Worm (Caenorhabditis elegans) whole organism, early embryonic: Measurements from ENCODE around the gene F11A10.5.

ENCODE experiments used
- B0310.2 ChIP-seq: sonication (generic microtip); optimal IDR thresholded peaks from 2 replicates; lab custom pipeline; 2016; ENCODE audit warnings: mild to moderate bottlenecking, missing genetic modification characterization, missing compliant biosample characterization
- F13C5.2 ChIP-seq: sonication (generic microtip); optimal IDR thresholded peaks from 2 replicates; lab custom pipeline; 2017; ENCODE audit warnings: mild to moderate bottlenecking, missing genetic modification characterization, inconsistent platforms, missing compliant biosample characterization
- aly-1 ChIP-seq: sonication (generic microtip); optimal IDR thresholded peaks from 2 replicates; lab custom pipeline; 2016; ENCODE audit warnings: missing genetic modification characterization, missing compliant biosample characterization
- ama-1 ChIP-seq: fragments of 150-350 bp; optimal IDR thresholded peaks from 2 replicates; lab custom pipeline; 2014
- ceh-13 ChIP-seq: fragments of 200-800 bp; sonication (Bioruptor generic); optimal IDR thresholded peaks from 2 replicates; lab custom pipeline; 2018; ENCODE audit warnings: mild to moderate bottlenecking, missing genetic modification characterization, missing compliant biosample characterization
- ceh-36 ChIP-seq: sonication (generic microtip); optimal IDR thresholded peaks from 2 replicates; lab custom pipeline; 2016; ENCODE audit warnings: missing genetic modification characterization, inconsistent platforms, missing compliant biosample characterization
- ets-7 ChIP-seq: sonication (generic microtip); optimal IDR thresholded peaks from 2 replicates; lab custom pipeline; 2016; ENCODE audit warnings: missing genotype, missing genetic modification characterization, missing compliant biosample characterization
- flt-1 ChIP-seq: fragments of 200-800 bp; sonication (Bioruptor generic); IDR thresholded peaks from 2 replicates; pipeline ENCODE4 v1.3.6; 2022; ENCODE audit warnings: missing genetic modification characterization, missing compliant biosample characterization
- hmbx-1 ChIP-seq: sonication (generic microtip); optimal IDR thresholded peaks from 2 replicates; lab custom pipeline; 2016; ENCODE audit warnings: mild to moderate bottlenecking, missing genetic modification characterization, missing compliant biosample characterization
- hmg-4 ChIP-seq: fragments of 200-800 bp; sonication (Bioruptor generic); optimal IDR thresholded peaks from 2 replicates; lab custom pipeline; 2018; ENCODE audit warnings: mild to moderate bottlenecking, missing genetic modification characterization, missing compliant biosample characterization
- hnd-1 ChIP-seq: sonication (generic microtip); optimal IDR thresholded peaks from 2 replicates; lab custom pipeline; 2016; ENCODE audit warnings: missing genetic modification characterization, missing compliant biosample characterization
- pes-1 ChIP-seq: fragments of 200-800 bp; sonication (Bioruptor generic); IDR thresholded peaks from 2 replicates; pipeline ENCODE4 v1.3.6; 2022; ENCODE audit warnings: missing genetic modification reagents, missing genetic modification characterization, missing compliant biosample characterization
- scrt-1 ChIP-seq: fragments of 200-800 bp; sonication (Bioruptor generic); IDR thresholded peaks from 2 replicates; pipeline ENCODE4 v1.3.6; 2022; ENCODE audit warnings: missing genetic modification characterization, missing compliant biosample characterization
- sea-1 ChIP-seq: fragments of 200-800 bp; sonication (Bioruptor generic); conservative IDR thresholded peaks from 2 replicates; pipeline ENCODE4 v1.3.6; 2022; ENCODE audit warnings: missing genetic modification characterization, missing compliant biosample characterization
- tbx-11 ChIP-seq: fragments of 200-800 bp; sonication (Bioruptor generic); IDR thresholded peaks from 2 replicates; pipeline ENCODE4 v1.3.6; 2022; ENCODE audit warnings: missing genetic modification characterization, missing compliant biosample characterization
- tbx-37 ChIP-seq: fragments of 200-800 bp; sonication (Bioruptor generic); conservative IDR thresholded peaks from 2 replicates; pipeline ENCODE4 v1.3.6; 2022; ENCODE audit warnings: missing genetic modification reagents, missing genetic modification characterization, missing compliant biosample characterization
- tra-4 ChIP-seq: sonication (generic microtip); optimal IDR thresholded peaks from 2 replicates; lab custom pipeline; 2017; ENCODE audit warnings: missing genetic modification characterization, missing compliant biosample characterization

F11A10.5 gene

ce11 chrIV:12092113-12092512, 1.8 kb upstream of the F11A10.5 start, which contains the start of gene mig-32:
Gene mig-32, minus strand, starts transcription at chrIV:12092213.
- TF ChIP-seq tbx-11 (GFP tag; lab: Robert Waterston, UW) (no peak), ceh-36 (tag; lab: Kevin White, UChicago) (no peak), hmg-4 (GFP tag; lab: Kevin White, UChicago) (no peak), flt-1 (GFP tag; lab: Robert Waterston, UW) (no peak)

DNA sequence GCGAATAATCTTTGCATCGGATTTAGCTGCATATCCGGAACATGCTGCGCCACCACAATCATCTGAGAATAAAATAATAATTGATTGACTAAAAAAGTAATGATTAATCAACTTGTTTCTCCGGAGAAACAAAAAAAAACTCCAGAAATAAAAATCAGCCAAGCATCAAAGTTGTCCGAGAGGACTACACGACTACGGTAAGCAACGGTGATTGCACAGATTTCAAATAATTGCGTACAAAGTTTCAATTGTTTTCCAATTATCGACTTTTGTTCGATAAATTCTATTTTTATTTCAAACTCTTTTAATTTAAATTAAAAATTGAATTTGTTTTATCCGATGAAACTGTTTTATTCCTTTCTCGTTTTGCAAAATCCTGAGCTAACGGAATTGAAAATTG, 535 bp upstream of the F11A10.5 start, which contains the start of gene cpsf-4:
Gene cpsf-4 (minus strand): TSS at position 62 of the 400 bp plus-strand sequence.
- no peak for TF ChIP-seq tra-4 (tag; lab: Kevin White, UChicago)
- TF ChIP-seq ets-7 (tag; lab: Kevin White, UChicago): no peak
- TF ChIP-seq sea-1 (GFP tag; lab: Robert Waterston, UW): no peak
- no peak for TF ChIP-seq scrt-1

ce11 chrIV:12096479-12096878, 2.6 kb downstream of the F11A10.5 start, which contains the start of gene mon-2:
Gene mon-2, plus strand, starts transcription at chrIV:12096779.
- TF ChIP-seq tra-4 (tag; lab: Kevin White, UChicago) (no peak), ets-7 (tag; lab: Kevin White, UChicago) (no peak), tbx-37 (GFP tag; lab: Robert Waterston, UW) (no peak), aly-1 (tag; lab: Kevin White, UChicago) (no peak), F13C5.2 (no peak), ceh-36 (tag; lab: Kevin White, UChicago) (no peak), scrt-1 (no peak), sea-1 (GFP tag; lab: Robert Waterston, UW) (no peak), hmbx-1 (tag; lab: Kevin White, UChicago) (no peak), hnd-1 (tag; lab: Kevin White, UChicago) (no peak), pes-1 (GFP tag; lab: Robert Waterston, UW) (no peak), flt-1 (GFP tag; lab: Robert Waterston, UW) (no peak), B0310.2 (tag; lab: Kevin White, UChicago) (no peak), ama-1 (lab: Kevin White, UChicago) (no peak), ceh-13 (GFP tag; lab: Kevin White, UChicago) (no peak), tbx-11 (GFP tag; lab: Robert Waterston, UW) (no peak)

DNA sequence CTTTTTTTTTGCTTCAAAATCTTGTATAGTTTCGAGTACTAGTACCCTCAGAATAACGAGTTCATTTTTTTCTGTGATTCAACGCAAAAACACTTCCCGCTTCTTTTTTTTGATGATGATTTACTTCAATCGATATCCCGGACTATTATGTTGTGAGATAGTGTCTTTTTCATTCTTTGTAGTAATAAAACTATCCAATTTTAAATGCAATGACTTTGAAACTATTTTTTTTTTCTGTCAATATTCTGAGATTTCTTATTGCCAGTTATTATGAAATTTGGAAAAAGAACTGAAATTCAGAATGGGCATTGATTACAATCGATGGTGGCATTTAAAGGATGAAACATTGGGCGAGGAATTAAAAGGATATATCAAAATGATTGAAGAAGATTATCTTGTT, 11.6 kb downstream of the F11A10.5 start, which contains the start of gene M18.3:
Gene M18.3 (plus strand): TSS at position 301 of the 400 bp plus-strand sequence.
- TF ChIP-seq scrt-1 (no peak), B0310.2 (tag; lab: Kevin White, UChicago) (no peak), ets-7 (tag; lab: Kevin White, UChicago) (no peak), ceh-36 (tag; lab: Kevin White, UChicago) (no peak), tra-4 (tag; lab: Kevin White, UChicago) (no peak), hnd-1 (tag; lab: Kevin White, UChicago) (no peak), F13C5.2 (no peak), tbx-11 (GFP tag; lab: Robert Waterston, UW) (no peak), sea-1 (GFP tag; lab: Robert Waterston, UW) (no peak), hmbx-1 (tag; lab: Kevin White, UChicago) (no peak), aly-1 (tag; lab: Kevin White, UChicago) (no peak), ama-1 (lab: Kevin White, UChicago) (no peak), flt-1 (GFP tag; lab: Robert Waterston, UW) (no peak), hmg-4 (GFP tag; lab: Kevin White, UChicago) (no peak), ceh-13 (GFP tag; lab: Kevin White, UChicago) (no peak)

DNA sequence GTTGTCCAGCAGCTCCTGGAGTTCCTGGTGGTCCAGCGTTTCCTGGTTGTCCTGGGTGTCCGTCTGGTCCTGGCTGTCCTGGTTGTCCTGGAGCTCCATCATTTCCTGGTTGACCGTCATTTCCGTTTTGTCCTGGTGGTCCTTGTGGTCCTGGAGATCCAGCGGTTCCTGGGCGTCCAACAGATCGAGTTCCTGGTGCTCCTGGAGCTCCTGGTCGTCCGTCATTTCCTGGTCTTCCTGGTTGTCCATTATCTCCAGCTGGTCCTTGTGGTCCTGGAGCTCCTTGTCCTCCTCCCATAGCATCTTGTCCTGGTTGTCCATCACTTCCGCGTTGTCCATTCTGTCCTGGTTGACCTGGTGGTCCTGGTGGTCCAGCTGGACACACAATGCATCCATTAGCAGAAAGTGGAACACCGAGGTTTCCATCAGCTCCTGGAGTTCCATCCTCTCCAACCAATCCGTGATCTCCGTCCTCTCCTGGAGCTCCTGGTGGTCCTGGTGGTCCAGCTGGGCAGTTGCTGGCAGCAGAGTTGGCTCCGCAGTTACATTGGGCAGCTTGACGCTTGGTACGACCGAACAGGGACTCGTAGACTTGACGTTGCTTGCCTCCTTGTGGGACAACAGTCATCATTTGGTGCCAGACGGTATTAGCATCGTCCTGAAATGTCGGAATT, 15.2 kb downstream of the F11A10.5 start:
- TF ChIP-seq flt-1 (GFP tag; lab: Robert Waterston, UW) (no peak), B0310.2 (tag; lab: Kevin White, UChicago) (no peak), tbx-11 (GFP tag; lab: Robert Waterston, UW) (no peak), aly-1 (tag; lab: Kevin White, UChicago) (no peak), tbx-37 (GFP tag; lab: Robert Waterston, UW) (no peak), ets-7 (tag; lab: Kevin White, UChicago) (no peak), tra-4 (tag; lab: Kevin White, UChicago) (no peak), F13C5.2 (no peak), ama-1 (lab: Kevin White, UChicago) (no peak), sea-1 (GFP tag; lab: Robert Waterston, UW) (no peak), pes-1 (GFP tag; lab: Robert Waterston, UW) (no peak), scrt-1 (no peak), hmg-4 (GFP tag; lab: Kevin White, UChicago) (no peak), hnd-1 (tag; lab: Kevin White, UChicago) (no peak), hmbx-1 (tag; lab: Kevin White, UChicago) (no peak), ceh-13 (GFP tag; lab: Kevin White, UChicago) (no peak), ceh-36 (tag; lab: Kevin White, UChicago) (no peak)

- no peak for TF ChIP-seq hnd-1 (tag; lab: Kevin White, UChicago)
- TF ChIP-seq hmbx-1 (tag; lab: Kevin White, UChicago): no peak
- TF ChIP-seq hmg-4 (GFP tag; lab: Kevin White, UChicago): no peak
- no peak for TF ChIP-seq tbx-37 (GFP tag; lab: Robert Waterston, UW)
- TF ChIP-seq ets-7 (tag; lab: Kevin White, UChicago): no peak
- TF ChIP-seq B0310.2 (tag; lab: Kevin White, UChicago): no peak
- TF ChIP-seq flt-1 (GFP tag; lab: Robert Waterston, UW): no peak
- no peak for TF ChIP-seq scrt-1
- TF ChIP-seq F13C5.2: no peak
- no peak for TF ChIP-seq pes-1 (GFP tag; lab: Robert Waterston, UW)
- TF ChIP-seq ceh-36 (tag; lab: Kevin White, UChicago): no peak
- no peak for TF ChIP-seq ama-1 (lab: Kevin White, UChicago)
- TF ChIP-seq ceh-13 (GFP tag; lab: Kevin White, UChicago): no peak
These were observed 15.8 kb downstream of the F11A10.5 start for ce11 chrIV:12109743-12110142.
